Fruit fly (Drosophila melanogaster): Measurements from ENCODE around the gene CG3246.

The CG3246 gene

dm6 chr2L:3457007-3457406, 4.7 kb downstream of the CG3246 start, which contains the start of the genes Cog3 and Sec5 (continued):
- TF ChIP-seq CG18476 (GFP tag; optimal IDR thresholded peaks at IDR 0.05) (peak; percentile 2), CG12071 (GFP tag; optimal IDR thresholded peaks at IDR 0.05) (no peak), CG13287 (GFP tag; IDR thresholded peaks at IDR 0.05; ENCODE audit: partially characterized antibody) (peak; percentile 21; the same call in 1 of the 2 replicates), salm (tag; optimal IDR thresholded peaks at IDR 0.05) (no peak), yki (optimal IDR thresholded peaks at IDR 0.05) (no peak), p53 (GFP tag; optimal IDR thresholded peaks at IDR 0.05) (no peak), CG33213 (GFP tag; optimal IDR thresholded peaks at IDR 0.05) (no peak), CG10209 (GFP tag; optimal IDR thresholded peaks at IDR 0.05) (peak; percentile 62), insv (GFP tag; optimal IDR thresholded peaks at IDR 0.05) (peak in 1 of 2 experiments; percentile 28), dmrt99B (tag; optimal IDR thresholded peaks at IDR 0.05) (no peak), CG14710 (tag; optimal IDR thresholded peaks at IDR 0.05) (peak; percentile 79), ranshi (GFP tag; IDR thresholded peaks at IDR 0.05) (no peak; the same call in 1 of the 2 replicates), chif (GFP tag; optimal IDR thresholded peaks at IDR 0.05) (peak; percentile 47 to 52), ind (GFP tag; optimal IDR thresholded peaks at IDR 0.05) (no peak), org-1 (GFP tag; optimal IDR thresholded peaks at IDR 0.05) (no peak), run (tag; optimal IDR thresholded peaks at IDR 0.05) (no peak), CG9876 (GFP tag; optimal IDR thresholded peaks at IDR 0.05) (no peak), exex (tag; optimal IDR thresholded peaks at IDR 0.05) (no peak), cad (GFP tag; optimal IDR thresholded peaks at IDR 0.05) (no peak), ara (GFP tag; IDR thresholded peaks at IDR 0.05) (no peak; the same call in 1 of the 2 replicates), sens-2 (GFP tag; IDR thresholded peaks at IDR 0.05) (no peak), tap (tag; optimal IDR thresholded peaks at IDR 0.05) (no peak), kni (GFP tag; optimal IDR thresholded peaks at IDR 0.05) (no peak), gem (tag; optimal IDR thresholded peaks at IDR 0.05) (no peak), Nf-YB (GFP tag; optimal IDR thresholded peaks at IDR 0.05) (no peak), Ssrp (tag; optimal IDR thresholded peaks at IDR 0.05) (no peak), CG10366 (GFP tag; IDR thresholded peaks at IDR 0.05) (0 out of 2 replicates have a peak, but pooled peaks have one; percentile 21), Side (GFP tag; optimal IDR thresholded peaks at IDR 0.05) (no peak), CG17361 (GFP tag; IDR thresholded peaks at IDR 0.05) (no peak; the same call in 1 of the 3 replicates), CG11504 (tag; optimal IDR thresholded peaks at IDR 0.05) (no peak), Stat92E (GFP tag; optimal IDR thresholded peaks at IDR 0.05) (no peak), Mad (GFP tag; optimal IDR thresholded peaks at IDR 0.05) (peak; percentile 80), Neu2 (GFP tag; optimal IDR thresholded peaks at IDR 0.05; ENCODE audit: borderline replicate concordance) (no peak), mam (GFP tag; optimal IDR thresholded peaks at IDR 0.05) (peak; percentile 54), ac (GFP tag; optimal IDR thresholded peaks at IDR 0.05) (no peak), CG4282 (GFP tag; optimal IDR thresholded peaks at IDR 0.05) (no peak), Fer3 (tag; optimal IDR thresholded peaks at IDR 0.05) (peak; percentile 74), CG8359 (GFP tag; optimal IDR thresholded peaks at IDR 0.05; ENCODE audit: borderline replicate concordance) (peak; percentile 32), Drgx (GFP tag; IDR thresholded peaks at IDR 0.05) (no peak), rib (GFP tag; IDR thresholded peaks at IDR 0.05) (peak; percentile 60), zen2 (GFP tag; IDR thresholded peaks at IDR 0.05; ENCODE audit: partially characterized antibody) (no peak), sna (GFP tag; IDR thresholded peaks at IDR 0.05; ENCODE audit: partially characterized antibody) (no peak), Max (GFP tag; optimal IDR thresholded peaks at IDR 0.05) (peak; percentile 48), CG1233 (GFP tag; optimal IDR thresholded peaks at IDR 0.05) (no peak), Dip2 (GFP tag; IDR thresholded peaks at IDR 0.05) (no peak), jing (GFP tag; optimal IDR thresholded peaks at IDR 0.05) (no peak), CG15514 (GFP tag; optimal IDR thresholded peaks at IDR 0.05) (peak; percentile 74), Pdp1 (GFP tag; optimal IDR thresholded peaks at IDR 0.05) (peak; percentile 22 to 71), CG1647 (GFP tag; optimal IDR thresholded peaks at IDR 0.05) (no peak), inv (GFP tag; IDR thresholded peaks at IDR 0.05; ENCODE audit: partially characterized antibody) (no peak)
